Worm (Caenorhabditis elegans): ENCODE measurements around the gene ttm-1.
A peak's percentile ranks its signal among the peaks of the same experiment; 100 is the strongest.

Gene ttm-1

DNA sequence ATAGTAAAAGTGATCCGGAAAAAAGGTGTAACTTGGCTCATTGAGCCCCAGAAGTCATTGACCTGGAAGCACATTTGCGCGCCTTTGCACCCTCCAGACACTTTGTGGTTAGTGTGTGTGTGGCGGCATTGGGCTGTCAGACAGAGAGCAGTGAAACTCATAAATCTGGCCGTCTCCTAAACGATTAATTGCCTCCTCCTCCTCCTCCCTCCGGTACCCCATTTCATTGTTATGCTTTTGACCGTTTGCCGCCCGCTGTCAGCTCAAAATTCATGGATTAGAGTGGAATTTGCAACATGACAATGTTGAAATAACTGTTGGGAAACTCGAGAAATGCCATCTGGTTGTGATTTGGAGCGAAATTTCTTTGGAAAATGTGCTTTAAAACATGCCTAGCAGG, 62.7 kb downstream of the ttm-1 start:
- TF ChIP-seq ceh-16 (tag; optimal IDR thresholded peaks at IDR 0.05), result no peak
- TF ChIP-seq mdl-1 (tag; optimal IDR thresholded peaks at IDR 0.05), result no peak
- TF ChIP-seq ceh-28 (tag; optimal IDR thresholded peaks at IDR 0.05), result no peak
- TF ChIP-seq elt-3 (tag; optimal IDR thresholded peaks at IDR 0.05), result no peak
- TF ChIP-seq lin-39 (tag; optimal IDR thresholded peaks at IDR 0.05), result peak; percentile 27
- no peak for TF ChIP-seq nhr-43 (tag; optimal IDR thresholded peaks at IDR 0.05; ENCODE audit: poor library complexity, severe bottlenecking)
- TF ChIP-seq unc-39 (tag; optimal IDR thresholded peaks at IDR 0.05), result no peak

Data from whole organism, L3 larva.